Fruit fly (Drosophila melanogaster) whole organism, embryonic: ENCODE measurements around the gene CG13046.

Experiments used
- Aef1 ChIP-seq: fragments of 200-800 bp; sonication (Bioruptor generic); IDR thresholded peaks from 3 replicates; pipeline ENCODE4 v1.3.6; 2022; ENCODE audit warnings: missing biosample characterization, missing genetic modification characterization
- Atf3 ChIP-seq: fragments of 200-800 bp; sonication (Bioruptor generic); optimal IDR thresholded peaks from 3 replicates; lab custom pipeline; 2016; ENCODE audit warnings: missing biosample characterization, missing genetic modification characterization
- Awh ChIP-seq: fragments of 200-800 bp; sonication (Bioruptor generic); IDR thresholded peaks from 2 replicates; pipeline ENCODE4, ENCODE4 v1.3.6; 2022; ENCODE audit warnings: missing biosample characterization, missing genetic modification characterization
- BtbVII ChIP-seq: fragments of 200-800 bp; sonication (Bioruptor generic); optimal IDR thresholded peaks from 3 replicates; lab custom pipeline; 2017; ENCODE audit warnings: missing biosample characterization, mild to moderate bottlenecking, missing genetic modification characterization
- C15 ChIP-seq: fragments of 200-800 bp; sonication (Bioruptor generic); IDR thresholded peaks from 3 replicates; pipeline ENCODE4 v1.3.6; 2022; ENCODE audit warnings: missing biosample characterization, missing genetic modification characterization
- CG1024 ChIP-seq: fragments of 200-800 bp; sonication (Bioruptor generic); IDR thresholded peaks from 2 replicates; pipeline ENCODE4 v1.3.6; 2022; ENCODE audit warnings: missing biosample characterization, missing genetic modification characterization
- CG11247 ChIP-seq: fragments of 200-800 bp; sonication (Bioruptor generic); IDR thresholded peaks from 2 replicates; pipeline ENCODE4 v1.3.6; 2022; ENCODE audit warnings: missing biosample characterization, missing genetic modification characterization
- CG11560 ChIP-seq: fragments of 200-800 bp; sonication (Bioruptor generic); IDR thresholded peaks from 3 replicates; pipeline ENCODE4 v1.3.6; 2022; ENCODE audit warnings: missing biosample characterization, missing genetic modification characterization
- CG12104 ChIP-seq: fragments of 200-800 bp; sonication (Bioruptor generic); optimal IDR thresholded peaks from 3 replicates; lab custom pipeline; 2016; ENCODE audit warnings: missing biosample characterization, missing genetic modification characterization
- CG13424 ChIP-seq: fragments of 200-800 bp; sonication (Bioruptor generic); optimal IDR thresholded peaks from 2 replicates; lab custom pipeline; 2019; ENCODE audit warnings: missing biosample characterization, mild to moderate bottlenecking, missing genetic modification characterization, moderate library complexity
- CG13624 ChIP-seq: fragments of 200-800 bp; sonication (Bioruptor generic); optimal IDR thresholded peaks from 2 replicates; lab custom pipeline; 2016; ENCODE audit warnings: missing biosample characterization, missing genetic modification characterization
- CG18262 ChIP-seq: fragments of 200-800 bp; optimal IDR thresholded peaks from 3 replicates; lab custom pipeline; 2019; ENCODE audit warnings: missing biosample characterization, mild to moderate bottlenecking, missing genetic modification characterization, moderate library complexity
- CG18619 ChIP-seq: fragments of 200-800 bp; sonication (Bioruptor generic); optimal IDR thresholded peaks from 3 replicates; lab custom pipeline; 2017; ENCODE audit warnings: missing biosample characterization, mild to moderate bottlenecking, missing genetic modification characterization
- CG2678 ChIP-seq: fragments of 200-800 bp; sonication (Bioruptor generic); optimal IDR thresholded peaks from 3 replicates; lab custom pipeline; 2019; ENCODE audit warnings: missing biosample characterization, mild to moderate bottlenecking, missing genetic modification characterization, moderate library complexity
- CG4617 ChIP-seq: fragments of 200-800 bp; sonication (Bioruptor generic); optimal IDR thresholded peaks from 3 replicates; lab custom pipeline; 2016; ENCODE audit warnings: missing biosample characterization, missing genetic modification characterization, borderline replicate concordance
- CG8281 ChIP-seq: fragments of 200-800 bp; sonication (Bioruptor generic); optimal IDR thresholded peaks from 2 replicates; lab custom pipeline; 2018; ENCODE audit warnings: missing biosample characterization, mild to moderate bottlenecking, missing genetic modification characterization, moderate library complexity
- CG9215 ChIP-seq: fragments of 200-800 bp; sonication (Bioruptor generic); IDR thresholded peaks from 2 replicates; pipeline ENCODE4 v1.3.6; 2022; ENCODE audit warnings: missing biosample characterization, missing genetic modification characterization
- Camta ChIP-seq: fragments of 200-800 bp; sonication (Bioruptor generic); optimal IDR thresholded peaks from 2 replicates; lab custom pipeline; 2016; ENCODE audit warnings: missing biosample characterization, missing genetic modification characterization
- Dbx ChIP-seq: fragments of 200-800 bp; sonication (Bioruptor generic); IDR thresholded peaks from 3 replicates; pipeline ENCODE4 v1.3.6; 2022; ENCODE audit warnings: missing biosample characterization, missing genetic modification characterization
- Deaf1 ChIP-seq: fragments of 200-800 bp; optimal IDR thresholded peaks from 3 replicates; lab custom pipeline; 2019; ENCODE audit warnings: missing biosample characterization, mild to moderate bottlenecking, missing genetic modification characterization, moderate library complexity
- Dek ChIP-seq: fragments of 200-800 bp; sonication (Bioruptor generic); optimal IDR thresholded peaks from 3 replicates; lab custom pipeline; 2019; ENCODE audit warnings: missing biosample characterization, mild to moderate bottlenecking, missing genetic modification characterization, moderate library complexity
- Drgx ChIP-seq: fragments of 200-800 bp; sonication (Bioruptor generic); IDR thresholded peaks from 2 replicates; pipeline ENCODE4 v1.3.6; 2022; ENCODE audit warnings: missing biosample characterization, missing genetic modification characterization
- Hand ChIP-seq: fragments of 200-800 bp; sonication (Bioruptor generic); optimal IDR thresholded peaks from 2 replicates; lab custom pipeline; 2017; ENCODE audit warnings: mild to moderate bottlenecking, missing biosample characterization, missing genetic modification reagents, missing genetic modification characterization
- Hr51 ChIP-seq, 2 experiments: fragments of 200-800 bp; sonication (Bioruptor generic); optimal IDR thresholded peaks; 2 replicates in 1 of 2; 3 replicates in 1 of 2; lab custom pipeline; 2016 to 2018; ENCODE audit warnings: missing biosample characterization in 2 of 2, missing genetic modification characterization in 2 of 2, mild to moderate bottlenecking in 1 of 2, moderate library complexity in 1 of 2
- Lhr ChIP-seq: fragments of 200-800 bp; sonication (Bioruptor generic); optimal IDR thresholded peaks from 3 replicates; lab custom pipeline; 2017; ENCODE audit warnings: mild to moderate bottlenecking, missing biosample characterization, missing genetic modification reagents, missing genetic modification characterization
- MBD-R2 ChIP-seq: fragments of 200-800 bp; sonication (Bioruptor generic); IDR thresholded peaks from 2 replicates; pipeline ENCODE4 v1.3.6; 2022; ENCODE audit warnings: missing biosample characterization, missing genetic modification characterization
- Ravus ChIP-seq: fragments of 200-800 bp; sonication (Bioruptor generic); IDR thresholded peaks from 2 replicates; pipeline ENCODE4 v1.3.6; 2022; ENCODE audit warnings: missing biosample characterization, missing genetic modification characterization
- Spps ChIP-seq: fragments of 200-800 bp; sonication (Bioruptor generic); optimal IDR thresholded peaks from 2 replicates; lab custom pipeline; 2018; ENCODE audit warnings: missing biosample characterization, mild to moderate bottlenecking, missing genetic modification characterization
- ara ChIP-seq: fragments of 200-800 bp; sonication (Bioruptor generic); IDR thresholded peaks from 2 replicates; pipeline ENCODE4 v1.3.6; 2022; ENCODE audit warnings: missing biosample characterization, missing genetic modification characterization
- br ChIP-seq: fragments of >200 bp; optimal IDR thresholded peaks from 2 replicates; lab custom pipeline; 2017
- caup ChIP-seq: fragments of 200-800 bp; sonication (Bioruptor generic); optimal IDR thresholded peaks from 3 replicates; lab custom pipeline; 2017; ENCODE audit warnings: missing biosample characterization, mild to moderate bottlenecking, missing genetic modification characterization, moderate library complexity; ENCODE audit not compliant: severe bottlenecking
- cwo ChIP-seq: fragments of 200-800 bp; sonication (Bioruptor generic); optimal IDR thresholded peaks from 3 replicates; lab custom pipeline; 2017; ENCODE audit warnings: missing biosample characterization, missing genetic modification characterization, mild to moderate bottlenecking, moderate library complexity, missing genetic modification reagents
- fd64A ChIP-seq: fragments of 200-800 bp; sonication (Bioruptor generic); optimal IDR thresholded peaks from 3 replicates; lab custom pipeline; 2018; ENCODE audit warnings: missing biosample characterization, mild to moderate bottlenecking, missing genetic modification characterization
- gcm ChIP-seq: fragments of 200-800 bp; sonication (Bioruptor generic); optimal IDR thresholded peaks from 2 replicates; lab custom pipeline; 2019; ENCODE audit warnings: missing biosample characterization, mild to moderate bottlenecking, missing genetic modification characterization, moderate library complexity
- gfzf ChIP-seq: fragments of 200-800 bp; sonication (Bioruptor generic); optimal IDR thresholded peaks from 2 replicates; lab custom pipeline; 2016; ENCODE audit warnings: missing biosample characterization, mild to moderate bottlenecking, missing genetic modification characterization, moderate library complexity
- gt ChIP-seq: fragments of 200-800 bp; sonication (Bioruptor generic); IDR thresholded peaks from 2 replicates; pipeline ENCODE4 v1.3.6; 2022; ENCODE audit warnings: missing biosample characterization, missing genetic modification characterization
- her ChIP-seq: fragments of 200-800 bp; sonication (Bioruptor generic); optimal IDR thresholded peaks from 2 replicates; lab custom pipeline; 2016; ENCODE audit warnings: missing biosample characterization, missing genetic modification characterization
- jigr1 ChIP-seq: fragments of 200-800 bp; sonication (Bioruptor generic); IDR thresholded peaks from 3 replicates; pipeline ENCODE4 v1.3.6; 2022; ENCODE audit warnings: missing biosample characterization, missing genetic modification characterization
- lbe ChIP-seq: fragments of 200-800 bp; sonication (Bioruptor generic); optimal IDR thresholded peaks from 2 replicates; lab custom pipeline; 2016; ENCODE audit warnings: missing biosample characterization, mild to moderate bottlenecking, missing genetic modification characterization
- lilli ChIP-seq: fragments of 200-800 bp; sonication (Bioruptor generic); optimal IDR thresholded peaks from 3 replicates; lab custom pipeline; 2016; ENCODE audit warnings: missing biosample characterization, missing genetic modification characterization
- lmd ChIP-seq: fragments of 200-800 bp; sonication (Bioruptor generic); IDR thresholded peaks from 2 replicates; pipeline ENCODE4 v1.3.6; 2022; ENCODE audit warnings: missing biosample characterization, missing genetic modification characterization
- luna ChIP-seq: fragments of 200-800 bp; sonication (Bioruptor generic); optimal IDR thresholded peaks from 2 replicates; lab custom pipeline; 2016; ENCODE audit warnings: missing biosample characterization, missing genetic modification characterization
- nmo ChIP-seq: fragments of 200-800 bp; sonication (Bioruptor generic); optimal IDR thresholded peaks from 2 replicates; lab custom pipeline; 2018; ENCODE audit warnings: missing biosample characterization, mild to moderate bottlenecking, missing genetic modification characterization, moderate library complexity
- onecut ChIP-seq: fragments of 200-800 bp; sonication (Bioruptor generic); IDR thresholded peaks from 2 replicates; pipeline ENCODE4 v1.3.6; 2022; ENCODE audit warnings: missing biosample characterization, missing genetic modification characterization
- pb ChIP-seq: fragments of 200-800 bp; sonication (Bioruptor generic); optimal IDR thresholded peaks from 3 replicates; lab custom pipeline; 2016; ENCODE audit warnings: missing biosample characterization, missing genetic modification characterization
- pho ChIP-seq: fragments of 200-800 bp; sonication (Bioruptor generic); optimal IDR thresholded peaks from 2 replicates; lab custom pipeline; 2016; ENCODE audit warnings: missing biosample characterization, missing genetic modification characterization
- pum ChIP-seq: fragments of 200-800 bp; sonication (Bioruptor generic); optimal IDR thresholded peaks from 2 replicates; lab custom pipeline; 2016; ENCODE audit warnings: missing biosample characterization, missing genetic modification characterization
- row ChIP-seq: fragments of 200-800 bp; sonication (Bioruptor generic); IDR thresholded peaks from 3 replicates; pipeline ENCODE4 v1.3.6; 2022; ENCODE audit warnings: missing biosample characterization, missing genetic modification characterization
- tup ChIP-seq: fragments of 200-800 bp; sonication (Bioruptor generic); optimal IDR thresholded peaks from 2 replicates; lab custom pipeline; 2016; ENCODE audit warnings: missing biosample characterization, mild to moderate bottlenecking, missing genetic modification characterization, moderate library complexity
- unc-4 ChIP-seq: fragments of 200-800 bp; sonication (Bioruptor generic); IDR thresholded peaks from 2 replicates; pipeline ENCODE4 v1.3.6; 2022; ENCODE audit warnings: missing biosample characterization, missing genetic modification characterization; ENCODE audit not compliant: partially characterized antibody
- unpg ChIP-seq: fragments of 200-800 bp; sonication (Bioruptor generic); optimal IDR thresholded peaks from 3 replicates; lab custom pipeline; 2018; ENCODE audit warnings: missing biosample characterization, mild to moderate bottlenecking, missing genetic modification characterization, moderate library complexity
- zfh1 ChIP-seq: fragments of 200-800 bp; sonication (Bioruptor generic); IDR thresholded peaks from 3 replicates; pipeline ENCODE4 v1.3.6; 2022; ENCODE audit warnings: missing biosample characterization, missing genetic modification characterization

Gene CG13046

DNA sequence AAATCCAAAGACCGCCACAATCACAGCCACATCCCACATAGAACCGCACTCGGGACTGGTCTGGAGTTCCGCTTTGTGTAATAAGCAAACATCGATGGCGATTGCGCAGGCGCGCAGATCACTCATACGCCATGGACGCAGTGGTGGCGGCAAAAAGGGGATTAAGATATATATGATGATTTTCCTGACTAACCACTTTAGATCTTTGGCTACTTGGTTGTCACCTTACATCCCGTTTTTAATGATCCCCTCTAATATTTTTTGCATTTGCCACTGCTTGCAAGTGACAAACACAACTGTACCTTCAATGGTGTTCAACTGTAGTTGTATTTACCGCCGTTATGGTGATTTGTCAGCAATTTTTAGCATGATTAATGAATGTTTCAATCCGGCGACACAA, 21.8 kb upstream of the CG13046 start (continued):
- no peak for TF ChIP-seq CG18619 (GFP tag; lab: Kevin White, UChicago)
- no peak for TF ChIP-seq CG11560 (tag; lab: Robert Waterston, UW)
- no peak for TF ChIP-seq Hr51 (GFP tag; optimal IDR thresholded peaks at IDR 0.05; lab: Kevin White, UChicago)
- TF ChIP-seq CG12104 (GFP tag; lab: Kevin White, UChicago) = no peak
- TF ChIP-seq fd64A (GFP tag; lab: Kevin White, UChicago) = no peak
- TF ChIP-seq Awh (GFP tag; lab: Robert Waterston, UW) = no peak
- TF ChIP-seq Dek (tag; lab: Kevin White, UChicago) = no peak
- TF ChIP-seq CG11247 = peak; percentile 49
- TF ChIP-seq row (GFP tag; lab: Robert Waterston, UW) = peak; percentile 40; the same call in 1 of the 3 replicates
- TF ChIP-seq Deaf1 = no peak
- peak; percentile 86 for TF ChIP-seq Drgx (GFP tag; lab: Robert Waterston, UW)
- TF ChIP-seq CG13624 (GFP tag; lab: Kevin White, UChicago) = no peak
- TF ChIP-seq CG18262 = no peak
- no peak for TF ChIP-seq gt
- no peak for TF ChIP-seq jigr1 (GFP tag; lab: Robert Waterston, UW)
- no peak for TF ChIP-seq CG8281 (tag; lab: Kevin White, UChicago)
- TF ChIP-seq CG2678 = no peak
- TF ChIP-seq CG1024 (GFP tag; lab: Robert Waterston, UW) = no peak
- TF ChIP-seq tup (GFP tag; lab: Kevin White, UChicago) = no peak
- TF ChIP-seq lbe = no peak
- TF ChIP-seq C15 (GFP tag; lab: Robert Waterston, UW) = no peak
- TF ChIP-seq cwo (GFP tag; lab: Kevin White, UChicago) = peak; percentile 9
- 0 out of 3 replicates have a peak, but pooled peaks have one; percentile 33 for TF ChIP-seq Aef1
- TF ChIP-seq caup (GFP tag; lab: Kevin White, UChicago) = peak; percentile 11
- no peak for TF ChIP-seq luna (GFP tag; lab: Kevin White, UChicago)
- no peak for TF ChIP-seq Ravus (GFP tag; lab: Robert Waterston, UW)
- TF ChIP-seq gcm (GFP tag; lab: Kevin White, UChicago) = no peak
- TF ChIP-seq Hand (GFP tag; lab: Kevin White, UChicago) = no peak
- no peak for TF ChIP-seq zfh1
- no peak for TF ChIP-seq gfzf (GFP tag; lab: Kevin White, UChicago)
- TF ChIP-seq Spps = no peak
- TF ChIP-seq CG13424 = no peak
- TF ChIP-seq br (lab: Kevin White, UChicago) = no peak
- no peak for TF ChIP-seq Lhr (GFP tag; lab: Kevin White, UChicago)
- peak; percentile 43 for TF ChIP-seq lilli (GFP tag; lab: Kevin White, UChicago)
- peak; percentile 39; the same call in 1 of the 2 replicates for TF ChIP-seq lmd
- TF ChIP-seq CG9215 (GFP tag; lab: Robert Waterston, UW) = peak; percentile 42
- TF ChIP-seq pum = no peak
- peak; percentile 64 for TF ChIP-seq Dbx
- TF ChIP-seq ara = 0 out of 2 replicates have a peak, but pooled peaks have one; percentile 14
- no peak for TF ChIP-seq onecut (GFP tag; lab: Robert Waterston, UW)
- TF ChIP-seq Atf3 = no peak
- TF ChIP-seq BtbVII (GFP tag; lab: Kevin White, UChicago) = no peak
- no peak for TF ChIP-seq pb
- TF ChIP-seq MBD-R2 (GFP tag; lab: Robert Waterston, UW) = no peak
- no peak for TF ChIP-seq CG4617 (GFP tag; lab: Kevin White, UChicago)
- TF ChIP-seq pho (GFP tag; lab: Kevin White, UChicago) = peak; percentile 4
- peak; percentile 20 for TF ChIP-seq unpg
- TF ChIP-seq her (GFP tag; lab: Kevin White, UChicago) = peak; percentile 40
- TF ChIP-seq unc-4 (GFP tag; lab: Robert Waterston, UW) = no peak
- no peak for TF ChIP-seq Camta (GFP tag; lab: Kevin White, UChicago)
- TF ChIP-seq nmo (GFP tag; lab: Kevin White, UChicago) = no peak
